Fruit fly (Drosophila melanogaster): ENCODE measurements around the gene Snx6.

Snx6 gene

DNA sequence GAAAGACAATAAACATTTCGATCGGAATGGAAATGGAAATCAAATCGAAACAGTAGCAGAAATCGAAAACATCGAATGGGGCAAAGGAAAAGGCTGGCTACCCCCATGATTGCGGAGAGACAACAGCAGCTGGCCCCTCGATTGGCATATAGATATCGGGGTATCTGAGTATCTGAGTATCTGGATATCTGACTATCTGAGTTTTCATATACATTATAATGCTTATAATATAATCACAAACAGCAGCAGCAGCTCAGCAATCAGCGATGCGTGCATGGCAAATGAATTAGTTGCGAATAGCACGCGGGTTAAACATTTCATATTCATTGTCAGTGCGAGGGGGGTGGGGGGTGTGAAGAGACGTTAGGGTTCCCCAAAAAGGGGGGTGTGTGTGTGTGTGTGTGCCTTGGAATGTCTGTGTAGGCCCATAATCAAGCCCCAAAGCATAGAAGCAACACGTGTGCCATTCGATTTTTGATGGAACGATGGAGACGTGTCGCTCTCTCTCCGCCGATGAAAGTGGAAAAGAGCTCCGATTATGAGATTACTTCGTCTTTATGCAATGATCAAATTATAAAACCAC is 49.9 kb downstream of the Snx6 start:
- no peak for TF ChIP-seq Dll (optimal IDR thresholded peaks at IDR 0.05)
- TF ChIP-seq usp (GFP tag; optimal IDR thresholded peaks at IDR 0.05): no peak
- TF ChIP-seq EcR (GFP tag; optimal IDR thresholded peaks at IDR 0.05): no peak
- TF ChIP-seq pan (optimal IDR thresholded peaks at IDR 0.05): no peak
- TF ChIP-seq CG8478 (optimal IDR thresholded peaks at IDR 0.05): no peak
- TF ChIP-seq psq (optimal IDR thresholded peaks at IDR 0.05): no peak

DNA sequence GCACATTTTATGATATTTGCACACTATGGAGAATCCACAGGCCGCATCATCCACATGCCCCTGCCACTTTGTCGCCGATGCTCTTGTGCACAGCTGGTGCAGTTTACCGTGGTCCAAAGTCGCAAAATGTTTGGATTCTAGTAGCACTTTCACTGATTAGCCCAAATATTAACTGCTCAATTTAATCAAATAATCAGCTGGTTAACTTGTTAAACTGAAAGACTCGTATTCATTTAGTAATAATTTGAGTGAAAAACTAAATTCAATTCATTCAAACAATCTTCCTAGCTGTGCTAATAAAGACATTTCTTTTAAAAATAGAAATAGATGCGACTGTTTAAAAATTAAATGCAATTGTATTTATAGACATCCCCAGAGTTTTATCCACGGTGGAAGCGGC is 52.5 kb downstream of the Snx6 start:
- no peak for TF ChIP-seq CG8478 (optimal IDR thresholded peaks at IDR 0.05)
- no peak for TF ChIP-seq Dll (optimal IDR thresholded peaks at IDR 0.05)
- TF ChIP-seq usp (GFP tag; optimal IDR thresholded peaks at IDR 0.05): no peak
- no peak for TF ChIP-seq EcR (GFP tag; optimal IDR thresholded peaks at IDR 0.05)
- no peak for TF ChIP-seq pan (optimal IDR thresholded peaks at IDR 0.05)
- TF ChIP-seq psq (optimal IDR thresholded peaks at IDR 0.05): no peak
